Worm (Caenorhabditis elegans) whole organism, late embryonic: ENCODE measurements around the gene evl-14.

Experiments
- K09A11.1 ChIP-seq: sonication (generic microtip); optimal IDR thresholded peaks from 2 replicates; lab custom pipeline; 2017; ENCODE audit warnings: antibody characterized with exemption, mild to moderate bottlenecking, missing genetic modification characterization, missing compliant biosample characterization; ENCODE audit not compliant: insufficient read depth
- T23F11.4 ChIP-seq: fragments of 200-800 bp; sonication (Bioruptor generic); optimal IDR thresholded peaks from 2 replicates; lab custom pipeline; 2018; ENCODE audit warnings: mild to moderate bottlenecking, missing genetic modification characterization, missing compliant biosample characterization
- mec-3 ChIP-seq: sonication (generic microtip); optimal IDR thresholded peaks from 2 replicates; lab custom pipeline; 2016; ENCODE audit warnings: borderline replicate concordance, missing genetic modification characterization, missing compliant biosample characterization
- nhr-11 ChIP-seq: fragments of 150-350 bp; optimal IDR thresholded peaks from 2 replicates; lab custom pipeline; 2014; ENCODE audit warnings: missing biosample characterization, missing genetic modification characterization
- pha-4 ChIP-seq: fragments of 150-350 bp; optimal IDR thresholded peaks from 2 replicates; lab custom pipeline; 2018; ENCODE audit warnings: missing biosample characterization, missing genetic modification reagents, missing genetic modification characterization
- ref-2 ChIP-seq: sonication (generic microtip); optimal IDR thresholded peaks from 2 replicates; lab custom pipeline; 2016; ENCODE audit warnings: missing genetic modification characterization, missing compliant biosample characterization
- rnt-1 ChIP-seq: sonication (generic microtip); optimal IDR thresholded peaks from 2 replicates; lab custom pipeline; 2016; ENCODE audit warnings: missing genetic modification characterization, missing compliant biosample characterization

DNA sequence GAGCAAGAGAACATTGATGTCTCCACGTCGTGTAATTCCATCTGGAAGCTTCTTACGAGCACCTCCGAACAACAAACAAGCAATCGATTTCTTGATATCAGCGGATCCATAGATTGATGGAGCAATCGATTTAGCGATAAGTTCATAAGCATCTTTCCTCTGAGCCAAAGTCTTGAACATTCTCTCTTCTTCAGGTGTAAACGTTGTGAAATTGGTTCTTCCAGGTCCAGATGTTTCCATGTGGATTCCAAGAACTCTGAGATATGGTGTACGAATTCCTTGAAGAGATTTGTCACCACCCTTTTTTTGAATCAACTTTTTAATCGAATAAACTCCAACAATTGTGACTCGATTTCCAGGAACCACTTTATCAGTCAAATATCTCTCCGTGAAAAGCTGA is 23.0 kb downstream of the evl-14 start:
- no peak for TF ChIP-seq mec-3 (tag; lab: Kevin White, UChicago)
- no peak for TF ChIP-seq pha-4 (tag; lab: Kevin White, UChicago)
- no peak for TF ChIP-seq rnt-1 (tag; lab: Kevin White, UChicago)
- no peak for TF ChIP-seq ref-2 (tag; lab: Kevin White, UChicago)
- no peak for TF ChIP-seq K09A11.1 (tag; lab: Kevin White, UChicago)
- no peak for TF ChIP-seq T23F11.4 (GFP tag; lab: Kevin White, UChicago)
- no peak for TF ChIP-seq nhr-11 (tag; lab: Kevin White, UChicago)
